Fruit fly (Drosophila melanogaster) whole organism, adult: Measurements from ENCODE around the gene CG42866.

Experiments used
- CG11617 ChIP-seq: fragments of 200-800 bp; sonication (Bioruptor generic); optimal IDR thresholded peaks from 2 replicates; lab custom pipeline; 2017; ENCODE audit warnings: mild to moderate bottlenecking, missing biosample characterization, missing genetic modification reagents, missing genetic modification characterization
- CG12768 ChIP-seq: fragments of 200-800 bp; sonication (Bioruptor generic); optimal IDR thresholded peaks from 2 replicates; lab custom pipeline; 2017; ENCODE audit warnings: missing biosample characterization, missing genetic modification characterization, mild to moderate bottlenecking, moderate library complexity, missing genetic modification reagents
- CG14711 ChIP-seq: fragments of 200-800 bp; sonication (Bioruptor generic); optimal IDR thresholded peaks from 2 replicates; lab custom pipeline; 2018; ENCODE audit warnings: missing biosample characterization, mild to moderate bottlenecking, missing genetic modification characterization, moderate library complexity
- CG1620 ChIP-seq: fragments of 200-800 bp; sonication (Bioruptor generic); optimal IDR thresholded peaks from 2 replicates; lab custom pipeline; 2016; ENCODE audit warnings: missing biosample characterization, missing genetic modification characterization
- CG33017 ChIP-seq: fragments of 200-800 bp; sonication (Bioruptor generic); optimal IDR thresholded peaks from 2 replicates; lab custom pipeline; 2018; ENCODE audit warnings: missing biosample characterization, mild to moderate bottlenecking, missing genetic modification characterization, moderate library complexity
- CG5204 ChIP-seq: fragments of 200-800 bp; sonication (Bioruptor generic); optimal IDR thresholded peaks from 2 replicates; lab custom pipeline; 2016; ENCODE audit warnings: missing biosample characterization, missing genetic modification characterization
- CG7045 ChIP-seq: fragments of 200-800 bp; sonication (Bioruptor generic); optimal IDR thresholded peaks from 2 replicates; lab custom pipeline; 2017; ENCODE audit warnings: missing biosample characterization, mild to moderate bottlenecking, missing genetic modification characterization
- CG7101 ChIP-seq: fragments of 200-800 bp; sonication (Bioruptor generic); optimal IDR thresholded peaks from 2 replicates; lab custom pipeline; 2018; ENCODE audit warnings: missing biosample characterization, mild to moderate bottlenecking, missing genetic modification characterization, moderate library complexity
- Clk ChIP-seq: fragments of 200-800 bp; sonication (Bioruptor generic); optimal IDR thresholded peaks from 2 replicates; lab custom pipeline; 2017; ENCODE audit warnings: missing biosample characterization, missing genetic modification characterization
- Crg-1 ChIP-seq: fragments of 200-800 bp; sonication (Bioruptor generic); optimal IDR thresholded peaks from 2 replicates; lab custom pipeline; 2016; ENCODE audit warnings: missing biosample characterization, missing genetic modification characterization
- Hr96 ChIP-seq: fragments of 200-800 bp; sonication (Bioruptor generic); optimal IDR thresholded peaks from 2 replicates; lab custom pipeline; 2016; ENCODE audit warnings: missing biosample characterization, missing genetic modification characterization
- Mnt ChIP-seq: fragments of 200-800 bp; sonication (Bioruptor generic); optimal IDR thresholded peaks from 2 replicates; lab custom pipeline; 2016; ENCODE audit warnings: missing biosample characterization, mild to moderate bottlenecking, missing genetic modification characterization
- bab1 ChIP-seq: fragments of 200-800 bp; sonication (Bioruptor generic); optimal IDR thresholded peaks from 3 replicates; lab custom pipeline; 2019; ENCODE audit warnings: missing biosample characterization, mild to moderate bottlenecking, missing genetic modification characterization, moderate library complexity
- cic ChIP-seq: fragments of 200-800 bp; sonication (Bioruptor generic); optimal IDR thresholded peaks from 2 replicates; lab custom pipeline; 2017; ENCODE audit warnings: missing biosample characterization, mild to moderate bottlenecking, missing genetic modification characterization, moderate library complexity
- cnc ChIP-seq, 2 experiments: fragments of >200 bp; optimal IDR thresholded peaks; 2 replicates each; lab custom pipeline; 2017
- kay ChIP-seq: fragments of 200-800 bp; sonication (Bioruptor generic); peaks from one replicate; lab custom pipeline; 2016; ENCODE audit warnings: missing biosample characterization, missing genetic modification characterization, borderline replicate concordance
- ovo ChIP-seq: fragments of 200-800 bp; sonication (Bioruptor generic); optimal IDR thresholded peaks from 2 replicates; lab custom pipeline; 2016; ENCODE audit warnings: missing biosample characterization, missing genetic modification characterization
- pad ChIP-seq: fragments of 200-800 bp; sonication (Bioruptor generic); optimal IDR thresholded peaks from 3 replicates; lab custom pipeline; 2017; ENCODE audit warnings: missing biosample characterization, missing genetic modification characterization, mild to moderate bottlenecking, moderate library complexity, missing genetic modification reagents
- tj ChIP-seq: fragments of 200-800 bp; sonication (Bioruptor generic); optimal IDR thresholded peaks from 3 replicates; lab custom pipeline; 2017; ENCODE audit warnings: missing biosample characterization, mild to moderate bottlenecking, missing genetic modification characterization, moderate library complexity
- toe ChIP-seq: fragments of 200-800 bp; sonication (Bioruptor generic); optimal IDR thresholded peaks from 2 replicates; lab custom pipeline; 2016; ENCODE audit warnings: missing biosample characterization, missing genetic modification characterization

Gene CG42866

dm6 chr2L:19961585-19961984, at the start of gene CG42866:
TSS of gene CG42866 (minus strand) at chr2L:19961685.
- TF ChIP-seq CG5204 (GFP tag; lab: Kevin White, UChicago) (no peak), CG12768 (GFP tag; lab: Kevin White, UChicago) (no peak), cnc (optimal IDR thresholded peaks at IDR 0.05; lab: Kevin White, UChicago) (no peak), Hr96 (no peak), bab1 (GFP tag; lab: Kevin White, UChicago) (no peak), Clk (no peak), CG14711 (tag; lab: Kevin White, UChicago) (no peak), tj (no peak), kay (GFP tag; lab: Kevin White, UChicago) (no peak), CG1620 (GFP tag; lab: Kevin White, UChicago) (no peak), CG33017 (tag; lab: Kevin White, UChicago) (no peak), cic (GFP tag; lab: Kevin White, UChicago) (no peak), CG7045 (no peak), CG7101 (tag; lab: Kevin White, UChicago) (no peak)

DNA sequence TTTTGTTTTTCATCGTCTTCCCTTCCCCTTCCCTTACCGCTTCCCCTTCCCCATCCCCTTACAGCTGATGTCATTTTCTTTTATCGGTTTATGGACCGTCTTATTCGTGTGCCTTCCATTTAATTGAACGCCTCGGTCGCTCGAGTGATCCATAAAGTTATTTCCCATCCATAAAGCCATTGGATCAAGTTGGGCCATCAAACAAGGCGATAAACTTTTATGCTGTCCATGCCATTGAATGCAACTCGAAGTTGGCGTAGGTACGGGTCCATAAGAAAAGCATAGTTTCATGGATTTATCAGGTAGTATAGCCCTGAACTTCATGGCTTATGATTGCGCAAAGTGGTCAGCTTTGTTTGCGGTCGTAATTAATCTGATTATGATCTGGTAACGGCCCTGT, 43.6 kb upstream of the CG42866 start:
- TF ChIP-seq CG11617 (GFP tag; lab: Kevin White, UChicago) (no peak), cic (GFP tag; lab: Kevin White, UChicago) (no peak), Mnt (GFP tag; lab: Kevin White, UChicago) (no peak), pad (GFP tag; lab: Kevin White, UChicago) (no peak), Crg-1 (GFP tag; lab: Kevin White, UChicago) (no peak), CG7101 (tag; lab: Kevin White, UChicago) (no peak), CG12768 (GFP tag; lab: Kevin White, UChicago) (no peak), CG33017 (tag; lab: Kevin White, UChicago) (no peak), Hr96 (no peak), CG5204 (GFP tag; lab: Kevin White, UChicago) (no peak), ovo (GFP tag; lab: Kevin White, UChicago) (no peak), CG7045 (no peak), bab1 (GFP tag; lab: Kevin White, UChicago) (no peak), tj (no peak), CG14711 (tag; lab: Kevin White, UChicago) (no peak)

dm6 chr2L:20004341-20004740, 42.9 kb upstream of the CG42866 start:
- TF ChIP-seq CG7045, result no peak
- TF ChIP-seq cnc (optimal IDR thresholded peaks at IDR 0.05; lab: Kevin White, UChicago), result no peak
- no peak for TF ChIP-seq CG5204 (GFP tag; lab: Kevin White, UChicago)

DNA sequence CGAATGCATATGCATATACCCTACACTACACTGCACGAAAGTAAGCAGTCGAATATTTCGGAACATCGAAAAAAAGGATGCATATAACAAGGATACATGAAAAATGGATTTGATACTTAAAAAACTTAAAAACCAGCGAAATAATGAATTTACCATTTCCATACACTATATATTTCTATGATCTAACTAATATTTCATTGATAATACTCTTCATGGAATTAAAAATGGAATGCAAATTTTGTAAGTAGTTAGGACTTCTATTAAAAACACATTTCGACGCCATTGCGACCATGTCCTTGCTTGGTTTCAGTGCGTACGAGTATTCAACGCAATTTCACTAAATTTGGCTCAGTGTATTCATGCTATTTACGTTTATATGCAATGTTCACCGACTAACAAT, 40.6 kb upstream of the CG42866 start:
- TF ChIP-seq CG7045, result no peak
- TF ChIP-seq pad (GFP tag; lab: Kevin White, UChicago), result no peak
- TF ChIP-seq kay (GFP tag; lab: Kevin White, UChicago), result no peak
- no peak for TF ChIP-seq ovo (GFP tag; lab: Kevin White, UChicago)
- no peak for TF ChIP-seq Clk
- TF ChIP-seq bab1 (GFP tag; lab: Kevin White, UChicago), result no peak
- no peak for TF ChIP-seq CG33017 (tag; lab: Kevin White, UChicago)
- no peak for TF ChIP-seq toe
- TF ChIP-seq cnc (optimal IDR thresholded peaks at IDR 0.05; lab: Kevin White, UChicago), result no peak
- no peak for TF ChIP-seq Hr96
- TF ChIP-seq CG7101 (tag; lab: Kevin White, UChicago), result no peak
- TF ChIP-seq CG11617 (GFP tag; lab: Kevin White, UChicago), result no peak
- no peak for TF ChIP-seq Crg-1 (GFP tag; lab: Kevin White, UChicago)
- no peak for TF ChIP-seq tj
- no peak for TF ChIP-seq cic (GFP tag; lab: Kevin White, UChicago)
- no peak for TF ChIP-seq Mnt (GFP tag; lab: Kevin White, UChicago)
- no peak for TF ChIP-seq CG12768 (GFP tag; lab: Kevin White, UChicago)
- no peak for TF ChIP-seq CG1620 (GFP tag; lab: Kevin White, UChicago)
- no peak for TF ChIP-seq CG14711 (tag; lab: Kevin White, UChicago)
- TF ChIP-seq CG5204 (GFP tag; lab: Kevin White, UChicago), result no peak

dm6 chr2L:19998139-19998538, 36.7 kb upstream of the CG42866 start:
- no peak for TF ChIP-seq CG1620 (GFP tag; lab: Kevin White, UChicago)
- no peak for TF ChIP-seq CG12768 (GFP tag; lab: Kevin White, UChicago)
- no peak for TF ChIP-seq toe
- no peak for TF ChIP-seq bab1 (GFP tag; lab: Kevin White, UChicago)
- no peak for TF ChIP-seq CG5204 (GFP tag; lab: Kevin White, UChicago)
- TF ChIP-seq cnc (optimal IDR thresholded peaks at IDR 0.05; lab: Kevin White, UChicago), result no peak
- no peak for TF ChIP-seq CG7045
- TF ChIP-seq tj, result no peak
- TF ChIP-seq CG33017 (tag; lab: Kevin White, UChicago), result no peak
- TF ChIP-seq pad (GFP tag; lab: Kevin White, UChicago), result no peak
- no peak for TF ChIP-seq cic (GFP tag; lab: Kevin White, UChicago)
- no peak for TF ChIP-seq Mnt (GFP tag; lab: Kevin White, UChicago)
- no peak for TF ChIP-seq Hr96
- TF ChIP-seq kay (GFP tag; lab: Kevin White, UChicago), result no peak
- no peak for TF ChIP-seq Crg-1 (GFP tag; lab: Kevin White, UChicago)
- TF ChIP-seq CG11617 (GFP tag; lab: Kevin White, UChicago), result no peak
- no peak for TF ChIP-seq Clk
- no peak for TF ChIP-seq ovo (GFP tag; lab: Kevin White, UChicago)
- no peak for TF ChIP-seq CG14711 (tag; lab: Kevin White, UChicago)

DNA sequence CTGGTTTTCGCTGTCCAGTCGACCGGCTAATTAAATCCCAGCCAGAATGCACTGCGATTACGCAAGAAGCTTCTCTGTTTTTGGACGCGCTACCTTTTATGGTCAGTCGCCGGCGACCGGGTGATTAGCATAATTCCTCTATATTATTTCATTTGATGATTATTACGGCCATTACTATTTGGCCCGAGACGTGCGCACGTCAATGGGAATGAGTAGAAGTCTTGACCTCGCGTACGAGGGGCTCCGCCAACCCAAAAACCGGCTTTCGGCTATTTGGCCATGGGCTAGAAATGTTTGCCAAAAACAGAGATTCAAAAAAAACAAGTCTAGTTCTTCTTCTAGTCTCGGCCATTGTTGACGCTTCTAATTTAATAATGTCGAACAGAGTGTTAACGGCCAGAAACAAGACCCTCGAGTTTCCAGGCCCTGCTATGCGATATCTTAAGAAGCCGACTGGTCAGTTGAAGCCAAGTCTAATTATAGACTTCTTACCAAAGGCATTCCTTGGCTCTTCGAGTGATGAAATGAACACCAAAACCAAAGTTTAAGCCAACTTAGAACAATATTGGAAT, 31.0 kb upstream of the CG42866 start:
- TF ChIP-seq CG7101 (tag; lab: Kevin White, UChicago) (no peak), CG12768 (GFP tag; lab: Kevin White, UChicago) (no peak), CG33017 (tag; lab: Kevin White, UChicago) (no peak), pad (GFP tag; lab: Kevin White, UChicago) (no peak), Crg-1 (GFP tag; lab: Kevin White, UChicago) (no peak), cnc (optimal IDR thresholded peaks at IDR 0.05; lab: Kevin White, UChicago) (no peak), cic (GFP tag; lab: Kevin White, UChicago) (no peak), bab1 (GFP tag; lab: Kevin White, UChicago) (no peak), CG5204 (GFP tag; lab: Kevin White, UChicago) (no peak)
